Worm (Caenorhabditis elegans): ENCODE data around the gene srbc-58.

srbc-58 gene

ce11 chrV:808260-808659, 33.5 kb downstream of the srbc-58 start:
- TF ChIP-seq tbx-2 (tag; optimal IDR thresholded peaks at IDR 0.05) (no peak), irx-1 (tag; optimal IDR thresholded peaks at IDR 0.05) (no peak), unc-130 (tag; optimal IDR thresholded peaks at IDR 0.05) (no peak), lin-15B (tag; optimal IDR thresholded peaks at IDR 0.05) (no peak), rnt-1 (tag; optimal IDR thresholded peaks at IDR 0.05) (no peak), dpl-1 (GFP tag; optimal IDR thresholded peaks at IDR 0.05) (no peak), skn-1 (tag; optimal IDR thresholded peaks at IDR 0.05) (no peak), ztf-4 (tag; optimal IDR thresholded peaks at IDR 0.05) (no peak), grh-1 (GFP tag; IDR thresholded peaks at IDR 0.05) (no peak), mab-9 (GFP tag; IDR thresholded peaks at IDR 0.05) (no peak), efl-3 (GFP tag; optimal IDR thresholded peaks at IDR 0.05) (no peak), mep-1 (tag; optimal IDR thresholded peaks at IDR 0.05) (no peak), nhr-237 (tag; optimal IDR thresholded peaks at IDR 0.05) (no peak), nhr-76 (tag; optimal IDR thresholded peaks at IDR 0.05) (no peak), ces-1 (GFP tag; optimal IDR thresholded peaks at IDR 0.05) (no peak), hpl-2 (GFP tag; optimal IDR thresholded peaks at IDR 0.05) (no peak), fos-1 (tag; optimal IDR thresholded peaks at IDR 0.05) (no peak)

ce11 chrV:810281-810862, 35.6 kb downstream of the srbc-58 start, which contains the start of gene R13D11.4:
Gene R13D11.4 (plus strand): TSS chrV:810812.
- TF ChIP-seq unc-130 (tag; optimal IDR thresholded peaks at IDR 0.05) = no peak
- TF ChIP-seq grh-1 (GFP tag; IDR thresholded peaks at IDR 0.05) = no peak
- peak; percentile 39 for TF ChIP-seq fkh-10 (GFP tag; optimal IDR thresholded peaks at IDR 0.05)
- TF ChIP-seq lir-3 (tag; optimal IDR thresholded peaks at IDR 0.05; ENCODE audit: poor library complexity) = no peak
- TF ChIP-seq swsn-7 (tag; optimal IDR thresholded peaks at IDR 0.05) = peak; percentile 16
- TF ChIP-seq alr-1 (tag; optimal IDR thresholded peaks at IDR 0.05; ENCODE audit: borderline replicate concordance) = no peak
- peak in 1 of 3 experiments; percentile 39 for TF ChIP-seq ceh-82 (tag; optimal IDR thresholded peaks at IDR 0.05)
- TF ChIP-seq nhr-90 (tag; optimal IDR thresholded peaks at IDR 0.05; ENCODE audit: poor library complexity) = no peak
- TF ChIP-seq skn-1 (tag; optimal IDR thresholded peaks at IDR 0.05) = peak; percentile 8
- no peak for TF ChIP-seq lin-14 (GFP tag; optimal IDR thresholded peaks at IDR 0.05)
- peak; percentile 28 for TF ChIP-seq snu-23 (GFP tag; optimal IDR thresholded peaks at IDR 0.05)
- TF ChIP-seq jun-1 (tag; optimal IDR thresholded peaks at IDR 0.05) = no peak
- peak; percentile 12 for TF ChIP-seq ces-1 (GFP tag; optimal IDR thresholded peaks at IDR 0.05)
- peak; percentile 32 for TF ChIP-seq nhr-20 (tag; optimal IDR thresholded peaks at IDR 0.05)
- TF ChIP-seq unc-30 (tag; optimal IDR thresholded peaks at IDR 0.05) = no peak
- peak; percentile 46 for TF ChIP-seq dsc-1 (tag; optimal IDR thresholded peaks at IDR 0.05)
- peak in 1 of 2 experiments; percentile 2 for TF ChIP-seq efl-1 (optimal IDR thresholded peaks at IDR 0.05)
- peak in 1 of 2 experiments; percentile 84 for TF ChIP-seq efl-1 (GFP tag; optimal IDR thresholded peaks at IDR 0.05 in 1 of 2)
- TF ChIP-seq fkh-8 (tag; optimal IDR thresholded peaks at IDR 0.05) = no peak
- TF ChIP-seq nhr-28 (tag; optimal IDR thresholded peaks at IDR 0.05) = no peak
- TF ChIP-seq C34B4.2 (tag; optimal IDR thresholded peaks at IDR 0.05) = no peak
- TF ChIP-seq unc-98 (GFP tag; IDR thresholded peaks at IDR 0.05) = no peak

ce11 chrV:813101-813500, 38.3 kb downstream of the srbc-58 start, which contains the start of gene R13D11.10:
Gene R13D11.10 (minus strand): TSS chrV:813201.
- TF ChIP-seq pqm-1 (tag; optimal IDR thresholded peaks at IDR 0.05) = no peak
- TF ChIP-seq F16B12.6 (tag; optimal IDR thresholded peaks at IDR 0.05) = no peak
- TF ChIP-seq nhr-237 (tag; optimal IDR thresholded peaks at IDR 0.05) = no peak
- no peak for TF ChIP-seq lin-14 (GFP tag; optimal IDR thresholded peaks at IDR 0.05)
- TF ChIP-seq isw-1 (GFP tag; IDR thresholded peaks at IDR 0.05) = no peak
- TF ChIP-seq ztf-4 (tag; optimal IDR thresholded peaks at IDR 0.05) = no peak
- TF ChIP-seq ztf-11 (tag; optimal IDR thresholded peaks at IDR 0.05) = no peak
